Fruit fly (Drosophila melanogaster) whole organism, embryonic: Measurements from ENCODE around the gene CG3919.

ENCODE experiments used
- BtbVII ChIP-seq: fragments of 200-800 bp; sonication (Bioruptor generic); optimal IDR thresholded peaks from 3 replicates; lab custom pipeline; 2017; ENCODE audit warnings: missing biosample characterization, mild to moderate bottlenecking, missing genetic modification characterization
- Bteb2 ChIP-seq: fragments of 200-800 bp; sonication (Bioruptor generic); optimal IDR thresholded peaks from 2 replicates; lab custom pipeline; 2016; ENCODE audit warnings: missing biosample characterization, missing genetic modification characterization
- CG10274 ChIP-seq: fragments of 200-800 bp; sonication (Bioruptor generic); optimal IDR thresholded peaks from 3 replicates; lab custom pipeline; 2017; ENCODE audit warnings: missing biosample characterization, mild to moderate bottlenecking, missing genetic modification characterization
- CG10462 ChIP-seq: fragments of 200-800 bp; sonication (Bioruptor generic); optimal IDR thresholded peaks from 2 replicates; lab custom pipeline; 2016; ENCODE audit warnings: missing biosample characterization, missing genetic modification characterization
- CG10959 ChIP-seq: fragments of 200-800 bp; sonication (Bioruptor generic); IDR thresholded peaks from 2 replicates; pipeline ENCODE4 v1.3.6; 2022; ENCODE audit warnings: missing biosample characterization, missing genetic modification characterization
- CG10979 ChIP-seq: fragments of 200-800 bp; sonication (Bioruptor generic); optimal IDR thresholded peaks from 2 replicates; lab custom pipeline; 2018; ENCODE audit warnings: missing biosample characterization, mild to moderate bottlenecking, missing genetic modification characterization, moderate library complexity
- CG11093 ChIP-seq: fragments of 200-800 bp; sonication (Bioruptor generic); IDR thresholded peaks from 3 replicates; pipeline ENCODE4 v1.3.6; 2022; ENCODE audit warnings: missing biosample characterization, missing genetic modification characterization
- CG11696 ChIP-seq: fragments of 200-800 bp; sonication (Bioruptor generic); IDR thresholded peaks from 2 replicates; pipeline ENCODE4 v1.3.6; 2022; ENCODE audit warnings: missing biosample characterization, missing genetic modification characterization
- CG14965 ChIP-seq: fragments of 200-800 bp; sonication (Bioruptor generic); optimal IDR thresholded peaks from 2 replicates; lab custom pipeline; 2016; ENCODE audit warnings: missing biosample characterization, missing genetic modification characterization, borderline replicate concordance
- CG15479 ChIP-seq: fragments of 200-800 bp; sonication (Bioruptor generic); optimal IDR thresholded peaks from 3 replicates; lab custom pipeline; 2019; ENCODE audit warnings: missing biosample characterization, mild to moderate bottlenecking, missing genetic modification characterization, moderate library complexity
- CG1602 ChIP-seq: fragments of 200-800 bp; sonication (Bioruptor generic); optimal IDR thresholded peaks from 3 replicates; lab custom pipeline; 2016; ENCODE audit warnings: missing biosample characterization, missing genetic modification characterization
- CG16815 ChIP-seq: fragments of 200-800 bp; sonication (Bioruptor generic); optimal IDR thresholded peaks from 3 replicates; lab custom pipeline; 2017; ENCODE audit warnings: missing biosample characterization, mild to moderate bottlenecking, missing genetic modification characterization
- CG2116 ChIP-seq: fragments of 200-800 bp; sonication (Bioruptor generic); optimal IDR thresholded peaks from 3 replicates; lab custom pipeline; 2018; ENCODE audit warnings: missing biosample characterization, mild to moderate bottlenecking, missing genetic modification characterization
- CG32532 ChIP-seq: fragments of 200-800 bp; sonication (Bioruptor generic); IDR thresholded peaks from 2 replicates; pipeline ENCODE4 v1.3.6; 2022; ENCODE audit warnings: missing biosample characterization, missing genetic modification characterization
- CG5245 ChIP-seq: fragments of 200-800 bp; sonication (Bioruptor generic); optimal IDR thresholded peaks from 3 replicates; lab custom pipeline; 2016; ENCODE audit warnings: missing biosample characterization, missing genetic modification characterization
- CG5953 ChIP-seq: fragments of 200-800 bp; sonication (Bioruptor generic); IDR thresholded peaks from 2 replicates; pipeline ENCODE4 v1.3.6; 2022; ENCODE audit warnings: missing biosample characterization, missing genetic modification characterization
- CG6683 ChIP-seq: fragments of 200-800 bp; sonication (Bioruptor generic); optimal IDR thresholded peaks from 2 replicates; lab custom pipeline; 2017; ENCODE audit warnings: missing biosample characterization, mild to moderate bottlenecking, missing genetic modification characterization, missing genetic modification reagents
- CG6854 ChIP-seq: fragments of 200-800 bp; sonication (Bioruptor generic); optimal IDR thresholded peaks from 3 replicates; lab custom pipeline; 2017; ENCODE audit warnings: missing biosample characterization, mild to moderate bottlenecking, missing genetic modification characterization
- CG8388 ChIP-seq: fragments of 200-800 bp; sonication (Bioruptor generic); optimal IDR thresholded peaks from 2 replicates; lab custom pipeline; 2019; ENCODE audit warnings: missing biosample characterization, mild to moderate bottlenecking, missing genetic modification characterization, moderate library complexity
- CG9609 ChIP-seq: fragments of 200-800 bp; sonication (Bioruptor generic); optimal IDR thresholded peaks from 3 replicates; lab custom pipeline; 2016; ENCODE audit warnings: missing biosample characterization, missing genetic modification characterization
- CkIIα-i1 ChIP-seq: fragments of 200-800 bp; sonication (Bioruptor generic); IDR thresholded peaks from 2 replicates; pipeline ENCODE4 v1.3.6; 2022; ENCODE audit warnings: missing biosample characterization, missing genetic modification characterization
- Dbx ChIP-seq: fragments of 200-800 bp; sonication (Bioruptor generic); IDR thresholded peaks from 3 replicates; pipeline ENCODE4 v1.3.6; 2022; ENCODE audit warnings: missing biosample characterization, missing genetic modification characterization
- Dref ChIP-seq: fragments of 200-800 bp; sonication (Bioruptor generic); IDR thresholded peaks from 2 replicates; pipeline ENCODE4 v1.3.6; 2022; ENCODE audit warnings: missing biosample characterization, missing genetic modification characterization
- Gsc ChIP-seq: fragments of 200-800 bp; sonication (Bioruptor generic); IDR thresholded peaks from 2 replicates; pipeline ENCODE4 v1.3.6; 2022; ENCODE audit warnings: missing biosample characterization, missing genetic modification characterization
- Gug ChIP-seq: fragments of 200-800 bp; sonication (Bioruptor generic); IDR thresholded peaks from 4 replicates; pipeline ENCODE4 v1.3.6; 2022; ENCODE audit warnings: missing biosample characterization, missing genetic modification characterization
- HLH4C ChIP-seq: fragments of 200-800 bp; sonication (Bioruptor generic); IDR thresholded peaks from 3 replicates; pipeline ENCODE4 v1.3.6; 2022; ENCODE audit warnings: missing biosample characterization, missing genetic modification characterization; ENCODE audit not compliant: partially characterized antibody
- MBD-R2 ChIP-seq: fragments of 200-800 bp; sonication (Bioruptor generic); IDR thresholded peaks from 2 replicates; pipeline ENCODE4 v1.3.6; 2022; ENCODE audit warnings: missing biosample characterization, missing genetic modification characterization
- Med ChIP-seq: fragments of 200-800 bp; sonication (Bioruptor generic); peaks from one replicate; lab custom pipeline; 2016; ENCODE audit warnings: missing biosample characterization, missing genetic modification characterization, mild to moderate bottlenecking, inconsistent platforms, moderate library complexity
- NFAT ChIP-seq: fragments of 200-800 bp; sonication (Bioruptor generic); IDR thresholded peaks from 2 replicates; pipeline ENCODE4 v1.3.6; 2022; ENCODE audit warnings: missing biosample characterization, missing genetic modification characterization
- Nf-YB ChIP-seq: fragments of 200-800 bp; sonication (Bioruptor generic); optimal IDR thresholded peaks from 3 replicates; lab custom pipeline; 2019; ENCODE audit warnings: missing biosample characterization, mild to moderate bottlenecking, missing genetic modification characterization, moderate library complexity
- Oaz ChIP-seq: fragments of 200-800 bp; sonication (Bioruptor generic); IDR thresholded peaks from 2 replicates; pipeline ENCODE4 v1.3.6; 2022; ENCODE audit warnings: missing biosample characterization, missing genetic modification characterization
- ac ChIP-seq: fragments of 200-800 bp; sonication (Bioruptor generic); optimal IDR thresholded peaks from 3 replicates; lab custom pipeline; 2017; ENCODE audit warnings: missing biosample characterization, mild to moderate bottlenecking, missing genetic modification characterization
- cwo ChIP-seq: fragments of 200-800 bp; sonication (Bioruptor generic); optimal IDR thresholded peaks from 3 replicates; lab custom pipeline; 2017; ENCODE audit warnings: missing biosample characterization, missing genetic modification characterization, mild to moderate bottlenecking, moderate library complexity, missing genetic modification reagents
- da ChIP-seq: fragments of 200-800 bp; sonication (Bioruptor generic); optimal IDR thresholded peaks from 2 replicates; lab custom pipeline; 2016; ENCODE audit warnings: missing biosample characterization, missing genetic modification characterization
- dati ChIP-seq: fragments of 200-800 bp; sonication (Bioruptor generic); IDR thresholded peaks from 2 replicates; pipeline ENCODE4 v1.3.6; 2022; ENCODE audit warnings: missing biosample characterization, missing genetic modification characterization
- en ChIP-seq: fragments of 200-800 bp; sonication (Bioruptor generic); optimal IDR thresholded peaks from 2 replicates; lab custom pipeline; 2016; ENCODE audit warnings: missing biosample characterization, missing genetic modification characterization
- exex ChIP-seq: fragments of 200-800 bp; sonication (Bioruptor generic); optimal IDR thresholded peaks from 4 replicates; lab custom pipeline; 2018; ENCODE audit warnings: missing biosample characterization, mild to moderate bottlenecking, missing genetic modification characterization, moderate library complexity
- gce ChIP-seq: fragments of 200-800 bp; sonication (Bioruptor generic); IDR thresholded peaks from 3 replicates; pipeline ENCODE4 v1.3.6; 2022; ENCODE audit warnings: missing biosample characterization, missing genetic modification characterization
- gcm ChIP-seq: fragments of 200-800 bp; sonication (Bioruptor generic); optimal IDR thresholded peaks from 2 replicates; lab custom pipeline; 2019; ENCODE audit warnings: missing biosample characterization, mild to moderate bottlenecking, missing genetic modification characterization, moderate library complexity
- gt ChIP-seq: fragments of 200-800 bp; sonication (Bioruptor generic); IDR thresholded peaks from 2 replicates; pipeline ENCODE4 v1.3.6; 2022; ENCODE audit warnings: missing biosample characterization, missing genetic modification characterization
- lab ChIP-seq: fragments of 200-800 bp; sonication (Bioruptor generic); optimal IDR thresholded peaks from 3 replicates; lab custom pipeline; 2017; ENCODE audit warnings: missing biosample characterization, missing genetic modification characterization, mild to moderate bottlenecking, moderate library complexity, missing genetic modification reagents
- lbe ChIP-seq: fragments of 200-800 bp; sonication (Bioruptor generic); optimal IDR thresholded peaks from 2 replicates; lab custom pipeline; 2016; ENCODE audit warnings: missing biosample characterization, mild to moderate bottlenecking, missing genetic modification characterization
- lmd ChIP-seq: fragments of 200-800 bp; sonication (Bioruptor generic); IDR thresholded peaks from 2 replicates; pipeline ENCODE4 v1.3.6; 2022; ENCODE audit warnings: missing biosample characterization, missing genetic modification characterization
- maf-S ChIP-seq: fragments of 200-800 bp; sonication (Bioruptor generic); optimal IDR thresholded peaks from 2 replicates; lab custom pipeline; 2016; ENCODE audit warnings: missing biosample characterization, missing genetic modification characterization
- peb ChIP-seq: fragments of 200-800 bp; sonication (Bioruptor generic); IDR thresholded peaks from 2 replicates; pipeline ENCODE4 v1.3.6; 2022; ENCODE audit warnings: missing biosample characterization, missing genetic modification characterization
- ro ChIP-seq: fragments of 200-800 bp; sonication (Bioruptor generic); IDR thresholded peaks from 2 replicates; pipeline ENCODE4 v1.3.6; 2022; ENCODE audit warnings: missing biosample characterization, missing genetic modification characterization
- scrt ChIP-seq: fragments of 200-800 bp; sonication (Bioruptor generic); optimal IDR thresholded peaks from 2 replicates; lab custom pipeline; 2018; ENCODE audit warnings: missing biosample characterization, mild to moderate bottlenecking, missing genetic modification characterization, moderate library complexity
- sens-2 ChIP-seq: fragments of 200-800 bp; sonication (Bioruptor generic); IDR thresholded peaks from 2 replicates; pipeline ENCODE4 v1.3.6; 2022; ENCODE audit warnings: missing biosample characterization, missing genetic modification characterization
- slp2 ChIP-seq: fragments of 200-800 bp; sonication (Bioruptor generic); optimal IDR thresholded peaks from 2 replicates; lab custom pipeline; 2016; ENCODE audit warnings: missing biosample characterization, missing genetic modification characterization
- tio ChIP-seq: fragments of 200-800 bp; sonication (Bioruptor generic); optimal IDR thresholded peaks from 2 replicates; lab custom pipeline; 2017; ENCODE audit warnings: missing biosample characterization, missing genetic modification characterization, inconsistent platforms
- tll ChIP-seq, 2 experiments: fragments of 200-800 bp in 1 of 2; fragments of >200 bp in 1 of 2; sonication (Bioruptor generic) in 1 of 2; optimal IDR thresholded peaks; 2 replicates each; lab custom pipeline; 2017 to 2019; ENCODE audit warnings: missing biosample characterization in 2 of 2, missing genetic modification characterization in 2 of 2, mild to moderate bottlenecking in 1 of 2, moderate library complexity in 1 of 2
- zf30C ChIP-seq: fragments of 200-800 bp; sonication (Bioruptor generic); optimal IDR thresholded peaks from 3 replicates; lab custom pipeline; 2018; ENCODE audit warnings: missing biosample characterization, mild to moderate bottlenecking, missing genetic modification characterization

The CG3919 gene

DNA sequence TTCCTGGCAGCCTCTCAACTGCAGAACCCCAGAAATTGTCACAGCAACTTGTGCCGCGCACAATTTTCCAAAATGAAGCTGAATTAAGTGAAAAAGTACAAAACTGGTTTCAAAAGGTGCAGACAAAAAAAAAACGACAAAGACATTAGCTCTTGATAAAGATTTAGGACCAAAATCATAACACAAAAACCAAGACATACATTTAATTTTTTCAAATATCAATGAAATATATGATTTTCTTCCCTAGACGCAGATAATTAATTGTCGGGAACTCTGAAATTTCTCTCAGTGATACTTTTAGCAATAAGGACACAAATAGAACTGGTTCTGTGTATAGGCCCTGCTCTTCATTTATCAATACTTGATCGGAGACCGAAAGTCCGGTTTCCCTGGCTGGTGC is 45.7 kb upstream of the CG3919 start (continued):
- TF ChIP-seq sens-2 (GFP tag; lab: Robert Waterston, UW) (peak; percentile 56), CG10979 (tag; lab: Kevin White, UChicago) (peak; percentile 34), Oaz (GFP tag; lab: Robert Waterston, UW) (no peak), tll (GFP tag; optimal IDR thresholded peaks at IDR 0.05; lab: Kevin White, UChicago) (no peak), CG11093 (GFP tag; lab: Robert Waterston, UW) (no peak; the same call in 2 of the 3 replicates), CG6854 (no peak), CG14965 (GFP tag; lab: Kevin White, UChicago) (no peak), exex (tag; lab: Kevin White, UChicago) (no peak), CG15479 (GFP tag; lab: Kevin White, UChicago) (no peak), NFAT (GFP tag; lab: Robert Waterston, UW) (no peak), CG6683 (GFP tag; lab: Kevin White, UChicago) (no peak), CG2116 (GFP tag; lab: Kevin White, UChicago) (peak; percentile 27), slp2 (GFP tag; lab: Kevin White, UChicago) (peak; percentile 21), peb (GFP tag; lab: Robert Waterston, UW) (0 out of 2 replicates have a peak, but pooled peaks have one; percentile 24), da (GFP tag; lab: Kevin White, UChicago) (no peak), Bteb2 (no peak), CG10959 (GFP tag; lab: Robert Waterston, UW) (peak; percentile 51), lbe (GFP tag; lab: Kevin White, UChicago) (peak; percentile 90), CG1602 (GFP tag; lab: Kevin White, UChicago) (peak; percentile 69), gcm (GFP tag; lab: Kevin White, UChicago) (peak; percentile 15), MBD-R2 (no peak), Gug (GFP tag; lab: Robert Waterston, UW) (no peak), ac (GFP tag; lab: Kevin White, UChicago) (no peak), BtbVII (GFP tag; lab: Kevin White, UChicago) (no peak), CG10462 (GFP tag; lab: Kevin White, UChicago) (peak; percentile 65), cwo (GFP tag; lab: Kevin White, UChicago) (no peak), tio (GFP tag; lab: Kevin White, UChicago) (peak; percentile 71), CG5953 (GFP tag; lab: Robert Waterston, UW) (no peak), en (GFP tag; lab: Kevin White, UChicago) (peak; percentile 28), CG11696 (GFP tag; lab: Robert Waterston, UW) (no peak), Gsc (GFP tag; lab: Robert Waterston, UW) (no peak), CG32532 (GFP tag; lab: Robert Waterston, UW) (no peak), lab (GFP tag; lab: Kevin White, UChicago) (no peak), CG10274 (GFP tag; lab: Kevin White, UChicago) (no peak), Med (no peak), gt (GFP tag; lab: Robert Waterston, UW) (no peak), gce (GFP tag; lab: Robert Waterston, UW) (no peak), maf-S (GFP tag; lab: Kevin White, UChicago) (no peak), Nf-YB (GFP tag; lab: Kevin White, UChicago) (peak; percentile 25), lmd (GFP tag; lab: Robert Waterston, UW) (no peak), ro (GFP tag; lab: Robert Waterston, UW) (no peak), CG9609 (GFP tag; lab: Kevin White, UChicago) (peak; percentile 23), dati (GFP tag; lab: Robert Waterston, UW) (no peak), Dbx (no peak), scrt (GFP tag; lab: Kevin White, UChicago) (no peak), CkIIα-i1 (no peak), zf30C (GFP tag; lab: Kevin White, UChicago) (peak; percentile 85), Dref (GFP tag; lab: Robert Waterston, UW) (no peak), CG8388 (GFP tag; lab: Kevin White, UChicago) (peak; percentile 30), CG16815 (GFP tag; lab: Kevin White, UChicago) (peak; percentile 40), CG5245 (GFP tag; lab: Kevin White, UChicago) (peak; percentile 37), HLH4C (no peak)
